Worm (Caenorhabditis elegans) whole organism, late embryonic: ENCODE results near the gene ZK892.5.

Source experiments
- F13H6.1 ChIP-seq: sonication (generic microtip); optimal IDR thresholded peaks from 2 replicates; lab custom pipeline; 2016; ENCODE audit warnings: missing genetic modification characterization, missing compliant biosample characterization
- K09A11.1 ChIP-seq: sonication (generic microtip); optimal IDR thresholded peaks from 2 replicates; lab custom pipeline; 2017; ENCODE audit warnings: antibody characterized with exemption, mild to moderate bottlenecking, missing genetic modification characterization, missing compliant biosample characterization; ENCODE audit not compliant: insufficient read depth
- ama-1 ChIP-seq: fragments of 150-350 bp; optimal IDR thresholded peaks from 2 replicates; lab custom pipeline; 2014
- ceh-18 ChIP-seq: sonication (generic microtip); optimal IDR thresholded peaks from 2 replicates; lab custom pipeline; 2016; ENCODE audit warnings: missing genetic modification characterization, missing compliant biosample characterization
- ceh-22 ChIP-seq: sonication (generic microtip); optimal IDR thresholded peaks from 2 replicates; lab custom pipeline; 2017; ENCODE audit warnings: missing biosample characterization, missing genetic modification characterization
- hlh-30 ChIP-seq: sonication (generic microtip); optimal IDR thresholded peaks from 2 replicates; lab custom pipeline; 2017; ENCODE audit warnings: antibody characterized with exemption, missing genetic modification characterization, missing compliant biosample characterization; ENCODE audit not compliant: insufficient read depth
- hlh-6 ChIP-seq: sonication (generic microtip); optimal IDR thresholded peaks from 2 replicates; lab custom pipeline; 2016; ENCODE audit warnings: missing genotype, missing genetic modification characterization, missing compliant biosample characterization
- pha-4 ChIP-seq: fragments of 150-350 bp; optimal IDR thresholded peaks from 2 replicates; lab custom pipeline; 2018; ENCODE audit warnings: missing biosample characterization, missing genetic modification reagents, missing genetic modification characterization
- pros-1 ChIP-seq: fragments of 150-350 bp; optimal IDR thresholded peaks from 2 replicates; lab custom pipeline; 2014; ENCODE audit warnings: missing biosample characterization, missing genetic modification reagents, missing genetic modification characterization

ce11 chrII:10051485-10051884 is 43.5 kb downstream of the ZK892.5 start:
- TF ChIP-seq hlh-30 (tag; lab: Kevin White, UChicago) (no peak), ceh-18 (no peak), F13H6.1 (tag; lab: Kevin White, UChicago) (no peak), ama-1 (no peak), ceh-22 (tag; lab: Kevin White, UChicago) (no peak), hlh-6 (tag; lab: Kevin White, UChicago) (no peak), pros-1 (tag; lab: Kevin White, UChicago) (no peak), K09A11.1 (tag; lab: Kevin White, UChicago) (no peak), pha-4 (tag; lab: Kevin White, UChicago) (no peak)
